Fruit fly (Drosophila melanogaster): ENCODE data around the gene DIP-epsilon.

The DIP-epsilon gene

dm6 chr2L:6447581-6448333 is 36.6 kb upstream of the DIP-epsilon start (continued):
- TF ChIP-seq CG8281 (tag; optimal IDR thresholded peaks at IDR 0.05): no peak
- peak; percentile 10; the same call in 1 of the 2 replicates for TF ChIP-seq Bgb (GFP tag; IDR thresholded peaks at IDR 0.05; ENCODE audit: partially characterized antibody)
- no peak for TF ChIP-seq crc (GFP tag; optimal IDR thresholded peaks at IDR 0.05)
- TF ChIP-seq Camta (GFP tag; optimal IDR thresholded peaks at IDR 0.05): no peak
- TF ChIP-seq tin (GFP tag; optimal IDR thresholded peaks at IDR 0.05): no peak
- TF ChIP-seq CG10959 (GFP tag; IDR thresholded peaks at IDR 0.05): no peak
- no peak for TF ChIP-seq CG16813 (GFP tag; IDR thresholded peaks at IDR 0.05; ENCODE audit: partially characterized antibody)
- no peak for TF ChIP-seq unpg (GFP tag; optimal IDR thresholded peaks at IDR 0.05)
- TF ChIP-seq Neu2 (GFP tag; optimal IDR thresholded peaks at IDR 0.05; ENCODE audit: borderline replicate concordance): peak; percentile 50
- TF ChIP-seq CG11398 (GFP tag; optimal IDR thresholded peaks at IDR 0.05): no peak
- no peak for TF ChIP-seq D19A (tag; optimal IDR thresholded peaks at IDR 0.05)
- no peak for TF ChIP-seq CG31224 (GFP tag; IDR thresholded peaks at IDR 0.05)
- TF ChIP-seq Med (GFP tag): peak; percentile 82
- TF ChIP-seq Aef1 (GFP tag; IDR thresholded peaks at IDR 0.05): no peak
- no peak for TF ChIP-seq CG5953 (GFP tag; IDR thresholded peaks at IDR 0.05)
- no peak; the same call in 1 of the 2 replicates for TF ChIP-seq bbx (GFP tag; IDR thresholded peaks at IDR 0.05; ENCODE audit: partially characterized antibody)
- TF ChIP-seq CG6765 (GFP tag; optimal IDR thresholded peaks at IDR 0.05): peak; percentile 32
- TF ChIP-seq zfh1 (GFP tag; IDR thresholded peaks at IDR 0.05): no peak
- peak; percentile 34 for TF ChIP-seq CG15514 (GFP tag; optimal IDR thresholded peaks at IDR 0.05)
- TF ChIP-seq sug (tag; optimal IDR thresholded peaks at IDR 0.05): peak; percentile 88
- TF ChIP-seq bab2 (GFP tag; optimal IDR thresholded peaks at IDR 0.05): no peak
- TF ChIP-seq stc (GFP tag; IDR thresholded peaks at IDR 0.05): no peak
- TF ChIP-seq CG17361 (GFP tag; IDR thresholded peaks at IDR 0.05): no peak
- no peak for TF ChIP-seq Sin3A (optimal IDR thresholded peaks at IDR 0.05)
- TF ChIP-seq fd96Cb (tag; optimal IDR thresholded peaks at IDR 0.05): no peak
- TF ChIP-seq CG1603 (tag; optimal IDR thresholded peaks at IDR 0.05): no peak
- no peak for TF ChIP-seq Sry-β (GFP tag; optimal IDR thresholded peaks at IDR 0.05)
- no peak for TF ChIP-seq chm (GFP tag; IDR thresholded peaks at IDR 0.05)
- no peak for TF ChIP-seq Adf1 (GFP tag; IDR thresholded peaks at IDR 0.05)
- TF ChIP-seq GATAe (GFP tag; conservative IDR thresholded peaks at IDR 0.05): peak; percentile 69
- peak; percentile 40 for TF ChIP-seq ftz-f1 (GFP tag; optimal IDR thresholded peaks at IDR 0.05)
- TF ChIP-seq sim (GFP tag; IDR thresholded peaks at IDR 0.05): no peak
- no peak for TF ChIP-seq CG10209 (GFP tag; optimal IDR thresholded peaks at IDR 0.05)
- no peak for TF ChIP-seq BEAF-32 (GFP tag; optimal IDR thresholded peaks at IDR 0.05)
- TF ChIP-seq CG9817 (tag; optimal IDR thresholded peaks at IDR 0.05): no peak
- TF ChIP-seq Nf-YC (tag; optimal IDR thresholded peaks at IDR 0.05): no peak
- no peak for TF ChIP-seq nerfin-1 (tag; optimal IDR thresholded peaks at IDR 0.05)
- TF ChIP-seq Dp (GFP tag; optimal IDR thresholded peaks at IDR 0.05): no peak
- TF ChIP-seq CG4282 (GFP tag; optimal IDR thresholded peaks at IDR 0.05): no peak
- no peak for TF ChIP-seq Taf1 (GFP tag; IDR thresholded peaks at IDR 0.05)
- no peak for TF ChIP-seq CG7786 (GFP tag; optimal IDR thresholded peaks at IDR 0.05)
- TF ChIP-seq Trl (optimal IDR thresholded peaks at IDR 0.05): no peak
- TF ChIP-seq Trl (GFP tag; optimal IDR thresholded peaks at IDR 0.05): no peak
- TF ChIP-seq CG4424 (GFP tag; optimal IDR thresholded peaks at IDR 0.05): no peak
- no peak for TF ChIP-seq zfh2 (GFP tag; optimal IDR thresholded peaks at IDR 0.05)
- no peak for TF ChIP-seq CG12299 (tag; optimal IDR thresholded peaks at IDR 0.05)
- no peak for TF ChIP-seq ems (GFP tag; optimal IDR thresholded peaks at IDR 0.05)
- TF ChIP-seq CG2116 (GFP tag; optimal IDR thresholded peaks at IDR 0.05): peak; percentile 88
- no peak for TF ChIP-seq pnt (GFP tag; optimal IDR thresholded peaks at IDR 0.05)
